Fruit fly (Drosophila melanogaster) whole organism, embryonic: ENCODE data around the gene CG6695.

Experiments used
- Asciz ChIP-seq: fragments of 200-800 bp; sonication (Bioruptor generic); optimal IDR thresholded peaks from 2 replicates; lab custom pipeline; 2017; ENCODE audit warnings: missing biosample characterization, mild to moderate bottlenecking, missing genetic modification characterization, missing genetic modification reagents
- Blimp-1 ChIP-seq: fragments of 200-800 bp; sonication (Bioruptor generic); optimal IDR thresholded peaks from 3 replicates; lab custom pipeline; 2018; ENCODE audit warnings: missing biosample characterization, missing genetic modification characterization, mild to moderate bottlenecking, moderate library complexity, missing genetic modification reagents
- BtbVII ChIP-seq: fragments of 200-800 bp; sonication (Bioruptor generic); optimal IDR thresholded peaks from 3 replicates; lab custom pipeline; 2017; ENCODE audit warnings: missing biosample characterization, mild to moderate bottlenecking, missing genetic modification characterization
- CG10147 ChIP-seq: fragments of 200-800 bp; sonication (Bioruptor generic); optimal IDR thresholded peaks from 2 replicates; lab custom pipeline; 2019; ENCODE audit warnings: missing biosample characterization, mild to moderate bottlenecking, missing genetic modification characterization, moderate library complexity
- CG12744 ChIP-seq: fragments of 200-800 bp; sonication (Bioruptor generic); optimal IDR thresholded peaks from 2 replicates; lab custom pipeline; 2016; ENCODE audit warnings: missing biosample characterization, missing genetic modification characterization
- CG13123 ChIP-seq: fragments of 200-800 bp; sonication (Bioruptor generic); optimal IDR thresholded peaks from 2 replicates; lab custom pipeline; 2016; ENCODE audit warnings: missing biosample characterization, missing genetic modification characterization
- CG14441 ChIP-seq: fragments of 200-800 bp; sonication (Bioruptor generic); IDR thresholded peaks from 2 replicates; pipeline ENCODE4 v1.3.6; 2022; ENCODE audit warnings: missing biosample characterization, missing genetic modification characterization
- CG2199 ChIP-seq: fragments of 200-800 bp; sonication (Bioruptor generic); IDR thresholded peaks from 3 replicates; pipeline ENCODE4 v1.3.6; 2022; ENCODE audit warnings: missing biosample characterization, missing genetic modification characterization
- CG2889 ChIP-seq: fragments of 200-800 bp; sonication (Bioruptor generic); IDR thresholded peaks from 3 replicates; pipeline ENCODE4 v1.3.6; 2022; ENCODE audit warnings: missing biosample characterization, missing genetic modification characterization
- CG31388 ChIP-seq: fragments of 200-800 bp; sonication (Bioruptor generic); optimal IDR thresholded peaks from 2 replicates; lab custom pipeline; 2016; ENCODE audit warnings: missing biosample characterization, missing genetic modification characterization
- CG32772 ChIP-seq: fragments of 200-800 bp; sonication (Bioruptor generic); IDR thresholded peaks from 2 replicates; pipeline ENCODE4 v1.3.6; 2022; ENCODE audit warnings: missing biosample characterization, missing genetic modification characterization
- CG33213 ChIP-seq: fragments of 200-800 bp; sonication (Bioruptor generic); optimal IDR thresholded peaks from 3 replicates; lab custom pipeline; 2016; ENCODE audit warnings: missing biosample characterization, missing genetic modification characterization
- CG4617 ChIP-seq: fragments of 200-800 bp; sonication (Bioruptor generic); optimal IDR thresholded peaks from 3 replicates; lab custom pipeline; 2016; ENCODE audit warnings: missing biosample characterization, missing genetic modification characterization, borderline replicate concordance
- CG4820 ChIP-seq: fragments of 200-800 bp; sonication (Bioruptor generic); optimal IDR thresholded peaks from 3 replicates; lab custom pipeline; 2016; ENCODE audit warnings: missing biosample characterization, missing genetic modification characterization
- CG5953 ChIP-seq: fragments of 200-800 bp; sonication (Bioruptor generic); IDR thresholded peaks from 2 replicates; pipeline ENCODE4 v1.3.6; 2022; ENCODE audit warnings: missing biosample characterization, missing genetic modification characterization
- CG8089 ChIP-seq: fragments of 200-800 bp; sonication (Bioruptor generic); optimal IDR thresholded peaks from 3 replicates; lab custom pipeline; 2016; ENCODE audit warnings: missing biosample characterization, missing genetic modification characterization
- CG8359 ChIP-seq: fragments of 200-800 bp; sonication (Bioruptor generic); optimal IDR thresholded peaks from 2 replicates; lab custom pipeline; 2017; ENCODE audit warnings: missing biosample characterization, mild to moderate bottlenecking, missing genetic modification characterization, borderline replicate concordance
- CG9876 ChIP-seq: fragments of 200-800 bp; sonication (Bioruptor generic); optimal IDR thresholded peaks from 2 replicates; lab custom pipeline; 2016; ENCODE audit warnings: missing biosample characterization, missing genetic modification characterization
- D19B ChIP-seq: fragments of 200-800 bp; sonication (Bioruptor generic); optimal IDR thresholded peaks from 2 replicates; lab custom pipeline; 2017; ENCODE audit warnings: missing biosample characterization, mild to moderate bottlenecking, missing genetic modification characterization
- Doc3 ChIP-seq: fragments of 200-800 bp; sonication (Bioruptor generic); IDR thresholded peaks from 3 replicates; pipeline ENCODE4 v1.3.6; 2022; ENCODE audit warnings: missing biosample characterization, missing genetic modification characterization; ENCODE audit not compliant: partially characterized antibody
- Dp ChIP-seq: fragments of 200-800 bp; sonication (Bioruptor generic); optimal IDR thresholded peaks from 2 replicates; lab custom pipeline; 2018; ENCODE audit warnings: missing biosample characterization, mild to moderate bottlenecking, missing genetic modification characterization, moderate library complexity
- Fer2 ChIP-seq: fragments of 200-800 bp; sonication (Bioruptor generic); optimal IDR thresholded peaks from 2 replicates; lab custom pipeline; 2018; ENCODE audit warnings: missing biosample characterization, mild to moderate bottlenecking, missing genetic modification characterization, moderate library complexity
- HLH3B ChIP-seq: fragments of 200-800 bp; sonication (Bioruptor generic); IDR thresholded peaks from 2 replicates; pipeline ENCODE4 v1.3.6; 2022; ENCODE audit warnings: missing biosample characterization, missing genetic modification characterization
- Hr39 ChIP-seq: fragments of >200 bp; optimal IDR thresholded peaks from 2 replicates; lab custom pipeline; 2017
- Lhr ChIP-seq: fragments of 200-800 bp; sonication (Bioruptor generic); optimal IDR thresholded peaks from 3 replicates; lab custom pipeline; 2017; ENCODE audit warnings: mild to moderate bottlenecking, missing biosample characterization, missing genetic modification reagents, missing genetic modification characterization
- Lim3 ChIP-seq: fragments of 200-800 bp; sonication (Bioruptor generic); IDR thresholded peaks from 2 replicates; pipeline ENCODE4 v1.3.6; 2022; ENCODE audit warnings: missing biosample characterization, missing genetic modification characterization
- Nf-YA ChIP-seq: fragments of 200-800 bp; sonication (Bioruptor generic); IDR thresholded peaks from 2 replicates; pipeline ENCODE4 v1.3.6; 2022; ENCODE audit warnings: missing biosample characterization, missing genetic modification characterization
- Poxn ChIP-seq: fragments of 200-800 bp; sonication (Bioruptor generic); IDR thresholded peaks from 2 replicates; pipeline ENCODE4 v1.3.6; 2022; ENCODE audit warnings: missing biosample characterization, missing genetic modification characterization
- Taf1 ChIP-seq: fragments of 200-800 bp; sonication (Bioruptor generic); IDR thresholded peaks from 2 replicates; pipeline ENCODE4 v1.3.6; 2022; ENCODE audit warnings: missing biosample characterization, missing genetic modification characterization
- caup ChIP-seq: fragments of 200-800 bp; sonication (Bioruptor generic); optimal IDR thresholded peaks from 3 replicates; lab custom pipeline; 2017; ENCODE audit warnings: missing biosample characterization, mild to moderate bottlenecking, missing genetic modification characterization, moderate library complexity; ENCODE audit not compliant: severe bottlenecking
- chinmo ChIP-seq: fragments of 200-800 bp; sonication (Bioruptor generic); IDR thresholded peaks from 4 replicates; pipeline ENCODE4 v1.3.6; 2022; ENCODE audit warnings: missing biosample characterization, missing genetic modification characterization; ENCODE audit not compliant: partially characterized antibody
- dysf ChIP-seq: fragments of 200-800 bp; sonication (Bioruptor generic); IDR thresholded peaks from 3 replicates; pipeline ENCODE4 v1.3.6; 2022; ENCODE audit warnings: missing biosample characterization, missing genetic modification characterization
- exex ChIP-seq: fragments of 200-800 bp; sonication (Bioruptor generic); optimal IDR thresholded peaks from 4 replicates; lab custom pipeline; 2018; ENCODE audit warnings: missing biosample characterization, mild to moderate bottlenecking, missing genetic modification characterization, moderate library complexity
- gsb ChIP-seq: fragments of 200-800 bp; sonication (Bioruptor generic); IDR thresholded peaks from 2 replicates; pipeline ENCODE4 v1.3.6; 2022; ENCODE audit warnings: missing biosample characterization, missing genetic modification characterization
- kni ChIP-seq: fragments of 200-800 bp; sonication (Bioruptor generic); optimal IDR thresholded peaks from 3 replicates; lab custom pipeline; 2017; ENCODE audit warnings: mild to moderate bottlenecking, missing biosample characterization, missing genetic modification reagents, missing genetic modification characterization
- lmd ChIP-seq: fragments of 200-800 bp; sonication (Bioruptor generic); IDR thresholded peaks from 2 replicates; pipeline ENCODE4 v1.3.6; 2022; ENCODE audit warnings: missing biosample characterization, missing genetic modification characterization
- nom ChIP-seq: fragments of 200-800 bp; sonication (Bioruptor generic); optimal IDR thresholded peaks from 2 replicates; lab custom pipeline; 2017; ENCODE audit warnings: missing biosample characterization, missing genetic modification characterization, mild to moderate bottlenecking, moderate library complexity, missing genetic modification reagents
- ro ChIP-seq: fragments of 200-800 bp; sonication (Bioruptor generic); IDR thresholded peaks from 2 replicates; pipeline ENCODE4 v1.3.6; 2022; ENCODE audit warnings: missing biosample characterization, missing genetic modification characterization
- sd ChIP-seq: fragments of 200-800 bp; sonication (Bioruptor generic); optimal IDR thresholded peaks from 3 replicates; lab custom pipeline; 2018; ENCODE audit warnings: missing biosample characterization, mild to moderate bottlenecking, missing genetic modification characterization, moderate library complexity
- seq ChIP-seq: fragments of 200-800 bp; sonication (Bioruptor generic); IDR thresholded peaks from 2 replicates; pipeline ENCODE4 v1.3.6; 2022; ENCODE audit warnings: missing biosample characterization, missing genetic modification characterization
- sob ChIP-seq: fragments of 200-800 bp; sonication (Bioruptor generic); IDR thresholded peaks from 2 replicates; pipeline ENCODE4 v1.3.6; 2022; ENCODE audit warnings: missing biosample characterization, missing genetic modification characterization
- stc ChIP-seq: fragments of 200-800 bp; sonication (Bioruptor generic); IDR thresholded peaks from 2 replicates; pipeline ENCODE4 v1.3.6; 2022; ENCODE audit warnings: missing biosample characterization, missing genetic modification characterization
- stwl ChIP-seq: fragments of 200-800 bp; sonication (Bioruptor generic); optimal IDR thresholded peaks from 3 replicates; lab custom pipeline; 2018; ENCODE audit warnings: missing biosample characterization, mild to moderate bottlenecking, missing genetic modification characterization, moderate library complexity
- tio ChIP-seq: fragments of 200-800 bp; sonication (Bioruptor generic); optimal IDR thresholded peaks from 2 replicates; lab custom pipeline; 2017; ENCODE audit warnings: missing biosample characterization, missing genetic modification characterization, inconsistent platforms
- toy ChIP-seq: fragments of 200-800 bp; sonication (Bioruptor generic); IDR thresholded peaks from 2 replicates; pipeline ENCODE4 v1.3.6; 2022; ENCODE audit warnings: missing biosample characterization, missing genetic modification characterization
- trem ChIP-seq: fragments of 200-800 bp; optimal IDR thresholded peaks from 3 replicates; lab custom pipeline; 2019; ENCODE audit warnings: missing biosample characterization, mild to moderate bottlenecking, missing genetic modification characterization, moderate library complexity
- tup ChIP-seq: fragments of 200-800 bp; sonication (Bioruptor generic); optimal IDR thresholded peaks from 2 replicates; lab custom pipeline; 2016; ENCODE audit warnings: missing biosample characterization, mild to moderate bottlenecking, missing genetic modification characterization, moderate library complexity
- usp ChIP-seq: fragments of >200 bp; optimal IDR thresholded peaks from 2 replicates; lab custom pipeline; 2017; ENCODE audit warnings: missing biosample characterization, missing genetic modification characterization
- vfl ChIP-seq: fragments of 200-800 bp; sonication (Bioruptor generic); optimal IDR thresholded peaks from 2 replicates; lab custom pipeline; 2016; ENCODE audit warnings: missing biosample characterization, missing genetic modification characterization
- wor ChIP-seq: fragments of 200-800 bp; sonication (Bioruptor generic); IDR thresholded peaks from 2 replicates; pipeline ENCODE4 v1.3.6; 2022; ENCODE audit warnings: missing biosample characterization, missing genetic modification characterization
- z ChIP-seq: fragments of 200-800 bp; sonication (Bioruptor generic); IDR thresholded peaks from 3 replicates; pipeline ENCODE4 v1.3.6; 2022; ENCODE audit warnings: missing biosample characterization, missing genetic modification characterization

Gene CG6695

dm6 chr3R:24626003-24626486 is 28.9 kb upstream of the CG6695 start (continued):
- TF ChIP-seq Asciz (no peak), Blimp-1 (GFP tag; lab: Kevin White, UChicago) (no peak), Lhr (no peak), Taf1 (GFP tag; lab: Robert Waterston, UW) (no peak), Doc3 (GFP tag; lab: Robert Waterston, UW) (no peak), gsb (GFP tag; lab: Robert Waterston, UW) (0 out of 2 replicates have a peak, but pooled peaks have one; percentile 49), D19B (peak; percentile 10), kni (no peak), CG14441 (peak; percentile 59), chinmo (GFP tag; lab: Robert Waterston, UW) (no peak; the same call in 3 of the 4 replicates), Poxn (GFP tag; lab: Robert Waterston, UW) (no peak), stc (peak; percentile 39; the same call in 1 of the 2 replicates), lmd (GFP tag; lab: Robert Waterston, UW) (peak; percentile 28; the same call in 1 of the 2 replicates), tio (GFP tag; lab: Kevin White, UChicago) (no peak), exex (tag; lab: Kevin White, UChicago) (no peak), dysf (GFP tag; lab: Robert Waterston, UW) (peak; percentile 47; the same call in 1 of the 3 replicates), BtbVII (no peak), vfl (no peak), toy (GFP tag; lab: Robert Waterston, UW) (no peak), CG5953 (no peak), CG9876 (GFP tag; lab: Kevin White, UChicago) (no peak), wor (no peak), nom (GFP tag; lab: Kevin White, UChicago) (no peak), stwl (tag; lab: Kevin White, UChicago) (no peak), CG13123 (GFP tag; lab: Kevin White, UChicago) (no peak), CG2199 (GFP tag; lab: Robert Waterston, UW) (0 out of 3 replicates have a peak, but pooled peaks have one; percentile 48), CG4820 (GFP tag; lab: Kevin White, UChicago) (no peak), tup (GFP tag; lab: Kevin White, UChicago) (no peak), Dp (GFP tag; lab: Kevin White, UChicago) (no peak), sob (0 out of 2 replicates have a peak, but pooled peaks have one; percentile 8), Hr39 (no peak), CG4617 (GFP tag; lab: Kevin White, UChicago) (no peak), CG8089 (GFP tag; lab: Kevin White, UChicago) (peak; percentile 14), CG12744 (GFP tag; lab: Kevin White, UChicago) (peak; percentile 3), caup (GFP tag; lab: Kevin White, UChicago) (peak; percentile 0), trem (tag; lab: Kevin White, UChicago) (no peak), ro (GFP tag; lab: Robert Waterston, UW) (no peak), sd (peak; percentile 87), CG31388 (GFP tag; lab: Kevin White, UChicago) (no peak), CG8359 (GFP tag; lab: Kevin White, UChicago) (no peak), CG32772 (GFP tag; lab: Robert Waterston, UW) (no peak), z (GFP tag; lab: Robert Waterston, UW) (no peak), seq (GFP tag; lab: Robert Waterston, UW) (peak; percentile 52; the same call in 1 of the 2 replicates), usp (GFP tag; lab: Kevin White, UChicago) (no peak), CG2889 (no peak), Fer2 (no peak), CG33213 (GFP tag; lab: Kevin White, UChicago) (no peak), CG10147 (GFP tag; lab: Kevin White, UChicago) (no peak), HLH3B (GFP tag; lab: Robert Waterston, UW) (no peak), Nf-YA (GFP tag; lab: Robert Waterston, UW) (no peak), Lim3 (GFP tag; lab: Robert Waterston, UW) (no peak)
